Fruit fly (Drosophila melanogaster) whole organism, adult: ENCODE data around the gene Naa80.

Experiments
- CG1620 ChIP-seq: fragments of 200-800 bp; sonication (Bioruptor generic); optimal IDR thresholded peaks from 2 replicates; lab custom pipeline; 2016; ENCODE audit warnings: missing biosample characterization, missing genetic modification characterization
- CG33017 ChIP-seq: fragments of 200-800 bp; sonication (Bioruptor generic); optimal IDR thresholded peaks from 2 replicates; lab custom pipeline; 2018; ENCODE audit warnings: missing biosample characterization, mild to moderate bottlenecking, missing genetic modification characterization, moderate library complexity
- Hr96 ChIP-seq: fragments of 200-800 bp; sonication (Bioruptor generic); optimal IDR thresholded peaks from 2 replicates; lab custom pipeline; 2016; ENCODE audit warnings: missing biosample characterization, missing genetic modification characterization
- bab1 ChIP-seq: fragments of 200-800 bp; sonication (Bioruptor generic); optimal IDR thresholded peaks from 3 replicates; lab custom pipeline; 2019; ENCODE audit warnings: missing biosample characterization, mild to moderate bottlenecking, missing genetic modification characterization, moderate library complexity
- cic ChIP-seq: fragments of 200-800 bp; sonication (Bioruptor generic); optimal IDR thresholded peaks from 2 replicates; lab custom pipeline; 2017; ENCODE audit warnings: missing biosample characterization, mild to moderate bottlenecking, missing genetic modification characterization, moderate library complexity
- tj ChIP-seq: fragments of 200-800 bp; sonication (Bioruptor generic); optimal IDR thresholded peaks from 3 replicates; lab custom pipeline; 2017; ENCODE audit warnings: missing biosample characterization, mild to moderate bottlenecking, missing genetic modification characterization, moderate library complexity
- toe ChIP-seq: fragments of 200-800 bp; sonication (Bioruptor generic); optimal IDR thresholded peaks from 2 replicates; lab custom pipeline; 2016; ENCODE audit warnings: missing biosample characterization, missing genetic modification characterization

The Naa80 gene

DNA sequence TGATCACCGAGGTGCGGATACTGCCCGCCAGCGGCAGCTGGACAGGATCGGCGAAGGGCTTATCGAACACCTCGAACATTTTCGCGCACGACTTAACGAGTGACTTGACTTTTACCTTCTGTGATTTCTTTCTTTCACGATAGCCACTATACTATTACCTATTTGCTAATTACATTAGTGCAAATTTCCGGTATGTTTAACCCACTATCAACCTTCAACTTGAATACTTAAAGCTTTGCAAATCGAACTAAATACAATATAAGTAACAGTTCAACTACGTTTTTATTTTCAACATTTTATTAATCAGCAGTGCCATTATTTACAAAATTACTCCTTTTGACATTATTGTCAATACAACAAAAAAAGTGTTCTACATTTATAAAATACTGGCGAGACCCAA is 49.2 kb downstream of the Naa80 start, which contains the start of gene CG16904:
TSS of gene CG16904 (minus strand) at position 101 of the 400 bp plus-strand sequence.
- no peak for TF ChIP-seq CG1620 (GFP tag; lab: Kevin White, UChicago)
- TF ChIP-seq tj (GFP tag; lab: Kevin White, UChicago) = no peak

DNA sequence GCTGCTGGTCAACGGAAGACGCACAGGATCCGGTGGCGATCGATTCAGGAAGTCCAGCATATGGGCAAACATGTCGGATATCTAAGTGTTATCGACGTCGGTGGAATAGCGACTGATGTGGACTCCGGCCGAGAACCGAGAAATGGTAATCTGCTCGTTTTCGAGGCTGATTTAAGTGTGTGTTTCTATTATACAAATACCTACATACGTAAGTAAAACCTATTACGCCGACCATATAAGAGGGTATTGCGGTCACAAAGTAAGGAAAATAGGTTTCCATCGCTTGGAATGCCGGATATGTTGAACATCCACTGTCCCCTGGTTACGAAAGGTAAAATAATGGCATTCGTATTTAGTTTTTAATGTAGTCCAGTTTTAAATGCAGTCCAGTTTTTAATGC is 50.7 kb downstream of the Naa80 start, which contains the start of gene CG9459:
TSS of gene CG9459 (minus strand) at position 101 of the 400 bp plus-strand sequence.
- TF ChIP-seq bab1 (GFP tag; lab: Kevin White, UChicago) = no peak
- TF ChIP-seq CG33017 = no peak
- no peak for TF ChIP-seq Hr96 (GFP tag; lab: Kevin White, UChicago)
- no peak for TF ChIP-seq cic (GFP tag; lab: Kevin White, UChicago)
- no peak for TF ChIP-seq toe
